Worm (Caenorhabditis elegans) whole organism, L4 larva: ENCODE measurements around the gene Y39B6A.1.

Source experiments
- F37D6.2 ChIP-seq: sonication (generic microtip); optimal IDR thresholded peaks from 2 replicates; lab custom pipeline; 2016; ENCODE audit warnings: mild to moderate bottlenecking, missing genetic modification characterization, missing compliant biosample characterization
- F44E2.7 ChIP-seq: fragments of 200-800 bp; sonication (Bioruptor generic); IDR thresholded peaks from 2 replicates; pipeline ENCODE4 v2.1.2; 2022; ENCODE audit warnings: missing genetic modification characterization, missing compliant biosample characterization
- R02D3.7 ChIP-seq: fragments of 150-350 bp; sonication (generic microtip); optimal IDR thresholded peaks from 3 replicates; lab custom pipeline; 2014; ENCODE audit warnings: missing biosample characterization, missing genetic modification characterization
- T20F7.1 ChIP-seq: fragments of 200-800 bp; sonication (Bioruptor generic); optimal IDR thresholded peaks from 2 replicates; lab custom pipeline; 2018; ENCODE audit warnings: mild to moderate bottlenecking, missing genetic modification characterization, missing compliant biosample characterization
- Y105C5A.15 ChIP-seq: fragments of 200-800 bp; sonication (Bioruptor generic); IDR thresholded peaks from 2 replicates; pipeline ENCODE4 v1.3.6; 2022; ENCODE audit warnings: missing genetic modification characterization, missing compliant biosample characterization
- Y48G9A.11 ChIP-seq: fragments of 200-800 bp; sonication (Bioruptor generic); IDR thresholded peaks from 2 replicates; pipeline ENCODE4 v1.3.6; 2022; ENCODE audit warnings: missing genetic modification reagents, missing genetic modification characterization, missing compliant biosample characterization
- Y75B8A.6 ChIP-seq: fragments of 200-800 bp; sonication (Bioruptor generic); IDR thresholded peaks from 2 replicates; pipeline ENCODE4 v1.3.6; 2022; ENCODE audit warnings: missing genetic modification reagents, missing genetic modification characterization, missing compliant biosample characterization
- ZK337.2 ChIP-seq: fragments of 200-800 bp; sonication (Bioruptor generic); IDR thresholded peaks from 2 replicates; pipeline ENCODE4 v1.3.6; 2022; ENCODE audit warnings: missing genetic modification reagents, missing genetic modification characterization, missing compliant biosample characterization
- ZK546.5 ChIP-seq, 2 experiments: sonication (generic microtip); optimal IDR thresholded peaks; 2 replicates each; lab custom pipeline; 2017; ENCODE audit warnings: missing biosample characterization in 2 of 2, missing genetic modification characterization in 2 of 2
- arid-1 ChIP-seq: fragments of 200-800 bp; sonication (Bioruptor generic); conservative IDR thresholded peaks from 2 replicates; pipeline ENCODE4 v1.3.6; 2022; ENCODE audit warnings: missing genetic modification reagents, missing genetic modification characterization, missing compliant biosample characterization
- attf-4 ChIP-seq: sonication (generic microtip); optimal IDR thresholded peaks from 3 replicates; lab custom pipeline; 2017; ENCODE audit warnings: missing biosample characterization, missing genetic modification characterization
- ceh-20 ChIP-seq: fragments of 200-800 bp; sonication (Bioruptor generic); IDR thresholded peaks from 2 replicates; pipeline ENCODE4 v1.3.6; 2022; ENCODE audit warnings: missing genetic modification reagents, missing genetic modification characterization, missing compliant biosample characterization
- ceh-32 ChIP-seq: sonication (generic microtip); optimal IDR thresholded peaks from 2 replicates; lab custom pipeline; 2016; ENCODE audit warnings: mild to moderate bottlenecking, missing genetic modification characterization, missing compliant biosample characterization; ENCODE audit not compliant: poor library complexity
- ceh-44 ChIP-seq: fragments of 200-800 bp; sonication (Bioruptor generic); IDR thresholded peaks from 2 replicates; pipeline ENCODE4 v1.3.6; 2022; ENCODE audit warnings: missing genetic modification reagents, missing genetic modification characterization, missing compliant biosample characterization
- ceh-82 ChIP-seq: sonication (generic microtip); optimal IDR thresholded peaks from 2 replicates; lab custom pipeline; 2017; ENCODE audit warnings: missing biosample characterization, missing genetic modification characterization
- ctbp-1 ChIP-seq: fragments of 200-800 bp; sonication (Bioruptor generic); IDR thresholded peaks from 2 replicates; pipeline ENCODE4 v1.3.6; 2022; ENCODE audit warnings: missing genetic modification reagents, missing genetic modification characterization, missing compliant biosample characterization
- daf-19 ChIP-seq: fragments of 200-800 bp; sonication (Bioruptor generic); conservative IDR thresholded peaks from 2 replicates; pipeline ENCODE4 v1.3.6; 2022; ENCODE audit warnings: missing genetic modification characterization, missing compliant biosample characterization
- daf-8 ChIP-seq: fragments of 200-800 bp; sonication (Bioruptor generic); IDR thresholded peaks from 2 replicates; pipeline ENCODE4 v1.3.6; 2022; ENCODE audit warnings: missing genetic modification characterization, missing compliant biosample characterization
- dmd-6 ChIP-seq: fragments of 200-800 bp; sonication (Bioruptor generic); IDR thresholded peaks from 2 replicates; pipeline ENCODE4 v1.3.6; 2022; ENCODE audit warnings: missing genetic modification reagents, missing genetic modification characterization, missing compliant biosample characterization
- dpl-1 ChIP-seq: fragments of 150-350 bp; optimal IDR thresholded peaks from 2 replicates; lab custom pipeline; 2014; ENCODE audit warnings: missing biosample characterization, missing genetic modification reagents, missing genetic modification characterization
- egl-27 ChIP-seq: sonication (generic microtip); optimal IDR thresholded peaks from 3 replicates; lab custom pipeline; 2017; ENCODE audit warnings: missing biosample characterization, missing genetic modification reagents, missing genetic modification characterization
- egl-43 ChIP-seq: fragments of 200-800 bp; sonication (Bioruptor generic); IDR thresholded peaks from 2 replicates; pipeline ENCODE4 v1.3.6; 2022; ENCODE audit warnings: missing genetic modification reagents, missing genetic modification characterization, missing compliant biosample characterization
- fos-1 ChIP-seq: fragments of 150-350 bp; optimal IDR thresholded peaks from 2 replicates; lab custom pipeline; 2014; ENCODE audit warnings: missing biosample characterization, missing genetic modification characterization
- gei-8 ChIP-seq: fragments of 200-800 bp; sonication (Bioruptor generic); optimal IDR thresholded peaks from 2 replicates; lab custom pipeline; 2018; ENCODE audit warnings: mild to moderate bottlenecking, missing genetic modification characterization, missing compliant biosample characterization
- hlh-30 ChIP-seq: sonication (generic microtip); optimal IDR thresholded peaks from 2 replicates; lab custom pipeline; 2017; ENCODE audit warnings: antibody characterized with exemption, mild to moderate bottlenecking, missing genetic modification characterization, missing compliant biosample characterization; ENCODE audit not compliant: insufficient read depth
- hmg-1.1 ChIP-seq: fragments of 200-800 bp; sonication (Bioruptor generic); IDR thresholded peaks from 2 replicates; pipeline ENCODE4 v1.3.6; 2022; ENCODE audit warnings: missing genetic modification reagents, missing genetic modification characterization, missing compliant biosample characterization
- jun-1 ChIP-seq: fragments of 150-350 bp; optimal IDR thresholded peaks from 2 replicates; lab custom pipeline; 2014; ENCODE audit warnings: missing biosample characterization, missing genetic modification reagents, missing genetic modification characterization
- lin-1 ChIP-seq: fragments of 200-800 bp; sonication (Bioruptor generic); IDR thresholded peaks from 2 replicates; pipeline ENCODE4 v1.3.6; 2022; ENCODE audit warnings: missing genetic modification reagents, missing genetic modification characterization, missing compliant biosample characterization
- lin-29 ChIP-seq: fragments of 200-800 bp; sonication (Bioruptor generic); IDR thresholded peaks from 2 replicates; pipeline ENCODE4 v1.3.6; 2022; ENCODE audit warnings: missing genetic modification reagents, missing genetic modification characterization, missing compliant biosample characterization
- lin-39 ChIP-seq: fragments of 150-350 bp; optimal IDR thresholded peaks from 2 replicates; lab custom pipeline; 2014; ENCODE audit warnings: missing biosample characterization, missing genetic modification reagents, missing genetic modification characterization
- lir-3 ChIP-seq: sonication (generic microtip); optimal IDR thresholded peaks from 2 replicates; lab custom pipeline; 2016; ENCODE audit warnings: mild to moderate bottlenecking, missing genetic modification characterization, missing compliant biosample characterization
- mep-1 ChIP-seq: fragments of 150-350 bp; sonication (generic microtip); optimal IDR thresholded peaks from 3 replicates; lab custom pipeline; 2014; ENCODE audit warnings: missing biosample characterization, missing genetic modification characterization
- mes-2 ChIP-seq: sonication (generic microtip); optimal IDR thresholded peaks from 2 replicates; lab custom pipeline; 2016; ENCODE audit warnings: missing genotype, mild to moderate bottlenecking, missing genetic modification characterization, missing compliant biosample characterization; ENCODE audit not compliant: poor library complexity, severe bottlenecking
- mxl-2 ChIP-seq: fragments of 200-800 bp; sonication (Bioruptor generic); conservative IDR thresholded peaks from 2 replicates; pipeline ENCODE4 v1.3.6; 2022; ENCODE audit warnings: missing genetic modification reagents, missing genetic modification characterization, missing compliant biosample characterization
- mxl-3 ChIP-seq: fragments of 200-800 bp; sonication (Bioruptor generic); optimal IDR thresholded peaks from 2 replicates; lab custom pipeline; 2018; ENCODE audit warnings: mild to moderate bottlenecking, missing genetic modification characterization, missing compliant biosample characterization
- nhr-10 ChIP-seq: fragments of 150-350 bp; optimal IDR thresholded peaks from 2 replicates; lab custom pipeline; 2014; ENCODE audit warnings: missing biosample characterization, missing genetic modification characterization
- nhr-111 ChIP-seq: fragments of 200-800 bp; sonication (Bioruptor generic); optimal IDR thresholded peaks from 2 replicates; lab custom pipeline; 2018; ENCODE audit warnings: mild to moderate bottlenecking, missing genetic modification characterization, missing compliant biosample characterization
- nhr-25 ChIP-seq: sonication (generic microtip); optimal IDR thresholded peaks from 2 replicates; lab custom pipeline; 2017; ENCODE audit warnings: missing genetic modification characterization, mild to moderate bottlenecking, missing compliant biosample characterization, antibody characterized with exemption, moderate library complexity, borderline replicate concordance; ENCODE audit not compliant: insufficient read depth
- nhr-28 ChIP-seq: fragments of 150-350 bp; optimal IDR thresholded peaks from 2 replicates; lab custom pipeline; 2014; ENCODE audit warnings: missing biosample characterization, missing genetic modification characterization
- nhr-41 ChIP-seq: fragments of 200-800 bp; sonication (Bioruptor generic); IDR thresholded peaks from 2 replicates; pipeline ENCODE4 v1.3.6; 2022; ENCODE audit warnings: missing genetic modification reagents, missing genetic modification characterization, missing compliant biosample characterization
- nhr-48 ChIP-seq: sonication (generic microtip); optimal IDR thresholded peaks from 2 replicates; lab custom pipeline; 2016; ENCODE audit warnings: mild to moderate bottlenecking, missing genetic modification characterization, missing compliant biosample characterization
- nhr-77 ChIP-seq: fragments of 150-350 bp; optimal IDR thresholded peaks from 2 replicates; lab custom pipeline; 2014; ENCODE audit warnings: missing biosample characterization, missing genetic modification characterization
- pha-4 ChIP-seq, 2 experiments: fragments of 150-350 bp in 1 of 2; fragments of 200-800 bp in 1 of 2; sonication (Bioruptor generic) in 1 of 2; IDR thresholded peaks in 1 of 2; optimal IDR thresholded peaks in 1 of 2; 2 replicates each; pipeline versions ENCODE4 v1.3.6 to Lab custom; 2014 to 2022; ENCODE audit warnings: missing genetic modification characterization in 2 of 2, missing genetic modification reagents in 2 of 2, missing biosample characterization in 1 of 2, missing compliant biosample characterization in 1 of 2
- saeg-2 ChIP-seq: fragments of 200-800 bp; sonication (Bioruptor generic); IDR thresholded peaks from 2 replicates; pipeline ENCODE4 v1.3.6; 2022; ENCODE audit warnings: missing genetic modification reagents, missing genetic modification characterization, missing compliant biosample characterization
- snpc-1.2 ChIP-seq: fragments of 200-800 bp; sonication (Bioruptor generic); IDR thresholded peaks from 2 replicates; pipeline ENCODE4 v1.3.6; 2022; ENCODE audit warnings: missing genetic modification reagents, missing genetic modification characterization, missing compliant biosample characterization
- spr-1 ChIP-seq: sonication (generic microtip); optimal IDR thresholded peaks from 2 replicates; lab custom pipeline; 2016; ENCODE audit warnings: mild to moderate bottlenecking, missing genetic modification characterization, missing compliant biosample characterization
- tag-97 ChIP-seq: fragments of 200-800 bp; sonication (Bioruptor generic); IDR thresholded peaks from 2 replicates; pipeline ENCODE4 v1.3.6; 2022; ENCODE audit warnings: missing genetic modification characterization, missing compliant biosample characterization
- tra-1 ChIP-seq: fragments of 200-800 bp; sonication (Bioruptor generic); IDR thresholded peaks from 2 replicates; pipeline ENCODE4 v1.3.6; 2022; ENCODE audit warnings: missing genetic modification reagents, missing genetic modification characterization, missing compliant biosample characterization
- unc-130 ChIP-seq: sonication (generic microtip); optimal IDR thresholded peaks from 2 replicates; lab custom pipeline; 2016; ENCODE audit warnings: missing genetic modification reagents, missing genetic modification characterization, missing compliant biosample characterization
- zfp-2 ChIP-seq: sonication (generic microtip); optimal IDR thresholded peaks from 2 replicates; lab custom pipeline; 2016; ENCODE audit warnings: mild to moderate bottlenecking, missing genetic modification characterization, missing compliant biosample characterization
- zip-2 ChIP-seq: fragments of 150-350 bp; optimal IDR thresholded peaks from 2 replicates; lab custom pipeline; 2014; ENCODE audit warnings: missing biosample characterization, missing genetic modification characterization

Gene Y39B6A.1

DNA sequence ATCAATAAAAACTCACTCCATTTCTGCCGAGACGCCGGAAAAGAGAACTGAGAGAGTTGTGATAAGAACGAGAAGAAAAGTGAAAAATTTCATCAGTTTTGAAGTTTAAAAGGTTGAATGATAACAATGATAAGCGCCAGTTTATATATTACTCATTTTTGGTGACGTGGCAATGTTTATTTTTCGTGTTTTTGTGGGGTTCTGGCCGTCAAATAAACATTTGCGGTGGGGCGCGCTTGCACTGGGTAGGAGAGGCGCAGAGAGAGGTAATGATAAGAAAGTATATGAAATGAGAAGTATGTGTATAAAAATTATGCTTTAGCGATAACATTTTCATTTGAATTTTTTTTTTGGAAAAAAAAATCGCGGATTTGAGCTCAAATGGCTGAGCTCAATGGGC is 44.7 kb downstream of the Y39B6A.1 start, which contains the start of gene Y39B6A.5 (continued):
- TF ChIP-seq nhr-25 (no peak), pha-4 (GFP tag; IDR thresholded peaks at IDR 0.05; lab: Robert Waterston, UW) (peak; percentile 64), pha-4 (tag; optimal IDR thresholded peaks at IDR 0.05; lab: Kevin White, UChicago) (peak; percentile 96), daf-19 (GFP tag; lab: Robert Waterston, UW) (no peak), fos-1 (tag; lab: Kevin White, UChicago) (peak; percentile 73), attf-4 (tag; lab: Kevin White, UChicago) (no peak), jun-1 (tag; lab: Kevin White, UChicago) (peak; percentile 48), nhr-41 (GFP tag; lab: Robert Waterston, UW) (no peak), zfp-2 (tag; lab: Kevin White, UChicago) (no peak), F44E2.7 (GFP tag; lab: Robert Waterston, UW) (no peak), F37D6.2 (no peak), egl-43 (GFP tag; lab: Robert Waterston, UW) (no peak), ZK337.2 (no peak), R02D3.7 (no peak), mxl-3 (GFP tag; lab: Kevin White, UChicago) (no peak), ceh-32 (tag; lab: Kevin White, UChicago) (no peak), ceh-82 (tag; lab: Kevin White, UChicago) (no peak), nhr-10 (peak; percentile 65), lin-29 (GFP tag; lab: Robert Waterston, UW) (no peak), lir-3 (no peak), daf-8 (GFP tag; lab: Robert Waterston, UW) (no peak), mep-1 (tag; lab: Kevin White, UChicago) (peak; percentile 84), dpl-1 (GFP tag; lab: Kevin White, UChicago) (no peak), nhr-111 (GFP tag; lab: Kevin White, UChicago) (no peak), Y105C5A.15 (GFP tag; lab: Robert Waterston, UW) (no peak), unc-130 (no peak), saeg-2 (GFP tag; lab: Robert Waterston, UW) (no peak), lin-1 (peak; percentile 94), hmg-1.1 (GFP tag; lab: Robert Waterston, UW) (no peak), Y48G9A.11 (no peak), hlh-30 (tag; lab: Kevin White, UChicago) (peak; percentile 30), T20F7.1 (GFP tag; lab: Kevin White, UChicago) (peak; percentile 80), mxl-2 (GFP tag; lab: Robert Waterston, UW) (no peak), nhr-48 (tag; lab: Kevin White, UChicago) (peak; percentile 65), snpc-1.2 (GFP tag; lab: Robert Waterston, UW) (no peak), mes-2 (peak; percentile 81), lin-39 (no peak), tag-97 (GFP tag; lab: Robert Waterston, UW) (no peak), dmd-6 (GFP tag; lab: Robert Waterston, UW) (peak; percentile 95), spr-1 (tag; lab: Kevin White, UChicago) (no peak), tra-1 (peak; percentile 51; the same call in 1 of the 2 replicates), ceh-44 (GFP tag; lab: Robert Waterston, UW) (no peak), nhr-77 (tag; lab: Kevin White, UChicago) (peak; percentile 93), nhr-28 (tag; lab: Kevin White, UChicago) (peak; percentile 94), Y75B8A.6 (no peak), egl-27 (tag; lab: Kevin White, UChicago) (no peak), gei-8 (GFP tag; lab: Kevin White, UChicago) (no peak), zip-2 (tag; lab: Kevin White, UChicago) (peak; percentile 13), ceh-20 (GFP tag; lab: Robert Waterston, UW) (peak; percentile 71; the same call in 1 of the 2 replicates), ZK546.5 (tag; optimal IDR thresholded peaks at IDR 0.05; lab: Kevin White, UChicago) (no peak), ctbp-1 (no peak), arid-1 (no peak)
